Worm (Caenorhabditis elegans): Measurements from ENCODE around the gene rgs-11.

ce11 chrX:14993744-14994143 is 29.4 kb downstream of the rgs-11 start:
- TF ChIP-seq madf-6 (GFP tag; IDR thresholded peaks at IDR 0.05) (no peak), ama-1 (optimal IDR thresholded peaks at IDR 0.05) (no peak), ama-1 (GFP tag; optimal IDR thresholded peaks at IDR 0.05) (no peak), F33H1.4 (GFP tag; IDR thresholded peaks at IDR 0.05) (no peak), attf-5 (GFP tag; optimal IDR thresholded peaks at IDR 0.05) (no peak), lin-54 (GFP tag; optimal IDR thresholded peaks at IDR 0.05) (no peak), pha-4 (tag; optimal IDR thresholded peaks at IDR 0.05) (no peak), snpc-4 (GFP tag; optimal IDR thresholded peaks at IDR 0.05) (no peak), snpc-4 (tag; optimal IDR thresholded peaks at IDR 0.05) (no peak), zfh-2 (GFP tag; conservative IDR thresholded peaks at IDR 0.05) (no peak), F10E7.11 (tag; optimal IDR thresholded peaks at IDR 0.05) (no peak)

Measured in whole organism, young adult.